Worm (Caenorhabditis elegans) whole organism, dauer: ENCODE results near the gene srh-78.

Experiments used
- unc-62 ChIP-seq: sonication (generic microtip); optimal IDR thresholded peaks from 2 replicates; lab custom pipeline; 2017; ENCODE audit warnings: missing biosample characterization, missing genetic modification reagents, missing genetic modification characterization

The srh-78 gene

ce11 chrV:234572-234971 lies 17.6 kb downstream of the srh-78 start, which contains the start of gene kin-33:
Gene kin-33, minus strand, starts transcription at chrV:234672.
- no peak for TF ChIP-seq unc-62 (GFP tag; lab: Kevin White, UChicago)

DNA sequence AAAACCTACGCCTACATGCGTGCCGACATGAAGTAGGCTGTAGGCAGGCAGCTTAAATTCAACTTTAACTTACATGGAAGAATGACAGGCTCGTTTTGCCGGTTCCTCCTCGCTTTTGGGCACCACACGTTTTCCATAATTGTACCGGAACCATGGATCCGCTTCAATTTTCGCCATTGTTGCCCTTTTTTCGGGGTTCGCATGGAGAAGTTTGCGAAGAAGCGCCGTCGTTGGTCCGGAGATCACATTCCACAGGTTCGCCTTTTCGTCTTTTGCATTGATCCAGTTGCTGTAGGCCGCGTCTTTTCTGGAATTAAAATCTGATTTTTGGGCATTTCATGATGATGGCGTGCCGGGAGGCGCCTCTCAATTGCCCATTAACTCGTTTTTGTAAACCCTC lies 20.1 kb downstream of the srh-78 start:
- TF ChIP-seq unc-62 (GFP tag; lab: Kevin White, UChicago), result no peak

DNA sequence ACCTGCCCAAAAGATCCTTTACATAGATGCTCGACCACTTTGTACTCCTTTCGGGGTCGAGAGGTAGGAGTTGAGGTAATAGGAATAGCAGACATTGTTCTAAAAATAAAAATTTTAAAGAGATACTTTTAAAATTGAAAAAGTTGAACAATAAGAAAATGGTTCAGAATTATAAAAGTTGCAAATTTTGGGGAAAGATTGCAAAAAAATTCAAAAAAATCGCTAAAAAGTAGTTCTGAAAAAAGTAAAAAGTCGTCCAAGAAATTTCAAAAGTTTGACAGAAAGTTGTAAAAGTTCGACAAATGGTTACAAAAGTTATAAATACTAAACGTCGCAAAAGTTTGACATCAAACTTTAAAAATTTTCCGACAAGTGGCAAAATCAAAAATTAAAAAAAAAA lies 21.1 kb downstream of the srh-78 start, which contains the start of gene R02C2.1:
Gene R02C2.1 (minus strand): TSS at position 101 of the 400 bp plus-strand sequence.
- TF ChIP-seq unc-62 (GFP tag; lab: Kevin White, UChicago), result no peak

ce11 chrV:240287-240686 lies 23.3 kb downstream of the srh-78 start, which contains the start of gene txt-2:
Gene txt-2, minus strand, starts transcription at chrV:240500.
- TF ChIP-seq unc-62 (GFP tag; lab: Kevin White, UChicago), result no peak

- no peak for TF ChIP-seq unc-62 (GFP tag; lab: Kevin White, UChicago)
Observed at ce11 chrV:242518-242917, 25.6 kb downstream of the srh-78 start, which contains the start of gene R02C2.7. Gene R02C2.7, minus strand, starts transcription at chrV:242618.

- TF ChIP-seq unc-62 (GFP tag; lab: Kevin White, UChicago), result no peak
Observed at ce11 chrV:246097-246496, 29.1 kb downstream of the srh-78 start, which contains the start of gene kin-34. Gene kin-34, minus strand, starts transcription at chrV:246197.

DNA sequence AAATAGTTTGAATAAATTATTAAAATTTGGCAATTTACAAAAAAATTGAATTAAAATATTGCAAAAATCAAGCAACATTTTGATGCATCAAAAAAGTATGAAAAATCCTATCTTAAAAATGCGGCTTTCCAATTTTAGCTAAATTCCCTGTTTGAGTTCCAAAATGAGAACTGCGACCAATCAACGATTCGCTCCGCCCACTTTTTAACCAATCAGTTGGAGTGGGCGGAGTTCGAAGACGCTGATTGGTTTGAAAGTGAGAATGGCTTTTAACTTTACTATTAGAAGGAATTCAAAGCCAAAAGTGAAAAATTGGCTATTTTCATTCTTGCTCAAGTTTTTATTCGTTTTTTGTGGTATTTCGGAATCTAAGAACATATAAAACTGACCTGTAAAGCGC lies 30.6 kb downstream of the srh-78 start:
- no peak for TF ChIP-seq unc-62 (GFP tag; lab: Kevin White, UChicago)

- TF ChIP-seq unc-62 (GFP tag; lab: Kevin White, UChicago), result no peak
Observed at ce11 chrV:248636-249035, 31.7 kb downstream of the srh-78 start.

DNA sequence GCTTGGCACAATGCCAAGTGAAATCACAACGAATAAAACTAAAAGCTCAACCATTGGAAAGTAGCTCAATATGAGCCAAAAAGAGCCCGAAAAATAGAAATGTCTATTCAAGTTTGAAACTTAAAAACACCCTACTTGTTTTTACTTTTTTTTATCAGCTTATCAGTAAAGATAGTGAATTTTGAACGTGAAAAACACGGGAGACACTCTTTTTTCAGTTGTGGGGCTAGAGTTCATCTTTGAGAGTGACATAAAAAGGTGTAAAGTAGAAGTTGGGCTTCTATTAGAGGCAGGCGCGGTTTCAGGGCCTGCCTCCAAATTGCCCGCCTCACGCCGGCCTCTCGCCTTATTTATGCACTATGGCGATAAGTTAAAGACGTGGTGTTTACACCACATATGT lies 34.7 kb downstream of the srh-78 start, which contains the start of gene oac-39:
Gene oac-39 (minus strand): TSS at position 101 of the 400 bp plus-strand sequence.
- TF ChIP-seq unc-62 (GFP tag; lab: Kevin White, UChicago), result no peak

DNA sequence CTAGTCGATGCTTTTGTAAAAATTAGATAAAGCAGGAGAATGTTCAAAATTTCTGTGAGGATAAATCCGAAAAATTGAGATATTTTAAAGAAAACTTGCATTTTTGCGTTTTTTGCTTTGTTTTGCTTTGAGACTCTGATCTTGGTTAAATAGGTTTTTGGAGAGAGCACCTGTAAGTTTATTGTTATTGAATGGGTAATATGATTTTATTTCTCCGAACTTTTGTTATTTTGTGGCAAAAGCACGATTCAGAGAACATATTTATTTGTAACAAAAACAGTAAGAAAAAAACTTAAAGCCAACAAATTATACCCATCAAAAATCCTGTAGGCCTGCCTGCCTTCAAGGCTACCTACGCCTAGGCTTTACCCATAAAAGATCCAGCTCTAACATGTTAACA lies 37.6 kb downstream of the srh-78 start, which contains the start of gene str-121:
Gene str-121 (minus strand): TSS at position 101 of the 400 bp plus-strand sequence.
- TF ChIP-seq unc-62 (GFP tag; lab: Kevin White, UChicago), result no peak

ce11 chrV:258730-259129 lies 41.8 kb downstream of the srh-78 start, which contains the start of gene nhr-204:
Gene nhr-204, minus strand, starts transcription at chrV:258830.
- no peak for TF ChIP-seq unc-62 (GFP tag; lab: Kevin White, UChicago)

DNA sequence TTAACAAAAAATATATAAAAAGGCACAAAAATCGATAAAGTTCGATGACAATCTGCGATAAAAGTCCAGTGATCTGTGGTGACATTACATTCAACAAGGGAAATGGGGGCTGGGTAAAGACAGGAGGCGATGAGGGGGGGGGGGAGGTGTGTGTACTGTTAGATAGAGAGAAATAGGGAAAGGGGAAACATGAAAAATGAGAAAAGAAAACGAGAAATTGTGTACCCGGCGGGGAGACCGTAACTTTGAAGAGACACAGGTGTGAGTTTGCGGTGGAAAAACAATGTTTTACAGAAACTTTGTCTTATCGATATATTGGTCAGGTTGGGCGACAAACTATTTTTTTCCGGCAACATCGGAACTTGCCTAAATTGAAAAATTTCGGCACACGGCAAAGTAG lies 43.4 kb downstream of the srh-78 start:
- TF ChIP-seq unc-62 (GFP tag; lab: Kevin White, UChicago), result no peak

- TF ChIP-seq unc-62 (GFP tag; lab: Kevin White, UChicago), result no peak
Observed at ce11 chrV:268007-268406, 51.1 kb downstream of the srh-78 start, which contains the start of gene lgc-26. Gene lgc-26, plus strand, starts transcription at chrV:268307.
